Fruit fly (Drosophila melanogaster): ENCODE results near the gene mTerf5.

Gene mTerf5

DNA sequence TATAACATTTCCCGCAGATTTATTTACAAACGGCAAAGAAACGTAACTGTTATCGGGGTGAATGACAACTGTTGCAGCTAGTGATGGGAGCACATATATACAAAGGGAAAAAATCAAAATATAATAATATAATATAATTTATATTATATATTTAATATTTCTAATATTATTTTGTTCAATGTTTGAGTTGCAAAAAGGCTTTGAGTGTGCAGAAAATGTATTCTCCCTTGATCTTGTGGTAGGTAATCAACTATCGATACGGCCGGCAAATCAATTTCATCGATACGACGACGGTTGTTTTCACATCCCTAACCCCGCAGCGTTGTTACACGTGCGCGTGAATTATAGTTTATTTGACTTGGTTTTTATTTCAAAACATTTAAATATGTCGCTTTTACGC lies at the start of gene mTerf5, which contains the start of gene Non3 (continued):
- TF ChIP-seq topi (GFP tag; optimal IDR thresholded peaks at IDR 0.05) (peak; percentile 31), CG11902 (GFP tag; optimal IDR thresholded peaks at IDR 0.05) (peak; percentile 15), Eip93F (GFP tag; optimal IDR thresholded peaks at IDR 0.05) (no peak), Sox15 (GFP tag; optimal IDR thresholded peaks at IDR 0.05) (peak; percentile 13), CG4318 (GFP tag; optimal IDR thresholded peaks at IDR 0.05) (no peak), CG3032 (tag; optimal IDR thresholded peaks at IDR 0.05) (peak; percentile 65), Eip75B (GFP tag; optimal IDR thresholded peaks at IDR 0.05) (no peak)

- no peak for TF ChIP-seq CG8632 (GFP tag; optimal IDR thresholded peaks at IDR 0.05)
These were observed 46.4 kb upstream of the mTerf5 start for dm6 chr3R:18269744-18270348.

- TF ChIP-seq svp (GFP tag) (no peak), CG3032 (tag; optimal IDR thresholded peaks at IDR 0.05) (no peak), dac (GFP tag; optimal IDR thresholded peaks at IDR 0.05) (no peak), Eip78C (GFP tag) (no peak), CG15336 (GFP tag; IDR thresholded peaks at IDR 0.05) (no peak), net (GFP tag; optimal IDR thresholded peaks at IDR 0.05) (no peak), esn (GFP tag; optimal IDR thresholded peaks at IDR 0.05) (no peak), CG10669 (GFP tag; optimal IDR thresholded peaks at IDR 0.05) (no peak), CG8632 (GFP tag; optimal IDR thresholded peaks at IDR 0.05) (no peak), CG6808 (GFP tag; optimal IDR thresholded peaks at IDR 0.05) (no peak), lz (GFP tag; optimal IDR thresholded peaks at IDR 0.05) (no peak), CG32006 (GFP tag; optimal IDR thresholded peaks at IDR 0.05) (no peak), CG3919 (GFP tag; optimal IDR thresholded peaks at IDR 0.05) (no peak), Sox15 (GFP tag; optimal IDR thresholded peaks at IDR 0.05) (no peak), Ets96B (tag; optimal IDR thresholded peaks at IDR 0.05) (no peak), spab (GFP tag; optimal IDR thresholded peaks at IDR 0.05) (no peak), CG9139 (GFP tag; optimal IDR thresholded peaks at IDR 0.05) (no peak)
These were observed 44.0 kb upstream of the mTerf5 start, which contains the start of gene CG18599 for dm6 chr3R:18267489-18267888. Gene CG18599 (plus strand): TSS chr3R:18267789.

DNA sequence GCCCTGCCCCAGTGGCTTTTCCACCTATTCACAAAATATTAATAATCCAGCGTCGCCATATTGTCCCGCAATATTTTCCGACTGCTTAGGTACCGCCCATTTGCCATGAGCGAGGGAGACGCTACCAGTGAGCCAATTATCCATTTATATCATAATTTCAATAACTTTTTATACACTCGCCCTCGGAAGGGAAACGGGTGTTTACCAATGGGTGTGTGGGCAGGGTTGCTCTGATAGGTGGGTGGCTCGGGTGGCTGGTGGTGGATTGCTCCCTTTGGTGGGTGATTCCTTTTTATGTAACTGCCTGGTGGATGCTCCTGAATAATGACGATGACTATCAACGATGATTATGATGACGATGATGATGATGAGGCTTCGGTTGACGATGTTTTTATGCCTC lies 43.2 kb upstream of the mTerf5 start:
- TF ChIP-seq Blimp-1 (GFP tag; optimal IDR thresholded peaks at IDR 0.05) (no peak), Eip93F (GFP tag; optimal IDR thresholded peaks at IDR 0.05) (no peak), OdsH (GFP tag; optimal IDR thresholded peaks at IDR 0.05) (no peak), CG8319 (GFP tag; optimal IDR thresholded peaks at IDR 0.05) (no peak), CG34406 (GFP tag; optimal IDR thresholded peaks at IDR 0.05) (no peak), net (GFP tag; optimal IDR thresholded peaks at IDR 0.05) (no peak), Ets96B (tag; optimal IDR thresholded peaks at IDR 0.05) (no peak), Smox (GFP tag; optimal IDR thresholded peaks at IDR 0.05) (no peak), CG15336 (GFP tag; IDR thresholded peaks at IDR 0.05) (no peak), CG6163 (GFP tag; IDR thresholded peaks at IDR 0.05) (no peak), CG3032 (tag; optimal IDR thresholded peaks at IDR 0.05) (no peak), CG6276 (GFP tag; optimal IDR thresholded peaks at IDR 0.05) (no peak), CG8632 (GFP tag; optimal IDR thresholded peaks at IDR 0.05) (no peak), Ets21C (GFP tag; optimal IDR thresholded peaks at IDR 0.05) (no peak), CG4318 (GFP tag; optimal IDR thresholded peaks at IDR 0.05) (no peak), CG1621 (tag; optimal IDR thresholded peaks at IDR 0.05) (no peak)

DNA sequence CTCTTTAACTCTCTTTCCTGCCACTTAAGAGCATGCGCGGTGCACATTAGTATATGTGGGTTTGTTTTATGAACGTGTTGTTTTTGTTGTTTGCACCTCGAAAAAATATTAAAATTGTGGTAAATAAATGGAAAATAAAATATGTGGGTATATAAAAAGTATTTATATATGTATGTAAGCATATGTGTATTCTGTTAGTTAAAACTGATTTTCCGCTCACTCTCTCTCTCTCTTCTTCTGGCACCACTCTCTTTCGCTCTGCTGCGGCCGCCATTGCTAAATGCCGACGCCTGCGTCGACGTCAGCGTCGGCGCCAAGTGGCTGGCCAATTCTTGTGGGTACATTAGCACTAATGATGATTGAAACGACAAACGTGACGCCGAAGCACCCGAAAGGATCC lies 41.8 kb upstream of the mTerf5 start:
- TF ChIP-seq Eip93F (GFP tag; optimal IDR thresholded peaks at IDR 0.05) (no peak), lz (GFP tag; optimal IDR thresholded peaks at IDR 0.05) (no peak), achi (GFP tag; optimal IDR thresholded peaks at IDR 0.05) (no peak), CG6276 (GFP tag; optimal IDR thresholded peaks at IDR 0.05) (no peak), CG4318 (GFP tag; optimal IDR thresholded peaks at IDR 0.05) (no peak), Hr4 (GFP tag; optimal IDR thresholded peaks at IDR 0.05) (no peak), CG10631 (GFP tag; optimal IDR thresholded peaks at IDR 0.05) (no peak), fd85E (GFP tag; optimal IDR thresholded peaks at IDR 0.05) (no peak), Sox102F (GFP tag; optimal IDR thresholded peaks at IDR 0.05) (no peak), Lpt (GFP tag; optimal IDR thresholded peaks at IDR 0.05) (no peak)

Measured in whole organism, prepupa.